Fruit fly (Drosophila melanogaster) whole organism, wandering third instar larva: ENCODE measurements around the gene Saysd1.
A peak's percentile ranks its signal among the peaks of the same experiment; 100 is the strongest.

Experiments used
- CG32264 ChIP-seq: fragments of 200-800 bp; sonication (Bioruptor generic); optimal IDR thresholded peaks from 2 replicates; lab custom pipeline; 2016; ENCODE audit warnings: missing biosample characterization, missing genetic modification characterization
- CrebA ChIP-seq: fragments of 200-800 bp; sonication (Bioruptor generic); optimal IDR thresholded peaks from 2 replicates; lab custom pipeline; 2016; ENCODE audit warnings: missing biosample characterization, mild to moderate bottlenecking, missing genetic modification characterization, borderline replicate concordance
- Dfd ChIP-seq: fragments of >200 bp; optimal IDR thresholded peaks from 2 replicates; lab custom pipeline; 2017; ENCODE audit warnings: missing biosample characterization, missing genetic modification characterization
- GATAd ChIP-seq: sonication (Bioruptor generic); optimal IDR thresholded peaks from 2 replicates; lab custom pipeline; 2016; ENCODE audit warnings: missing biosample characterization, missing genetic modification characterization
- Mio ChIP-seq: sonication (Bioruptor generic); optimal IDR thresholded peaks from 2 replicates; lab custom pipeline; 2016; ENCODE audit warnings: missing biosample characterization, missing genetic modification characterization
- OdsH ChIP-seq: fragments of 200-800 bp; sonication (Bioruptor generic); optimal IDR thresholded peaks from 2 replicates; lab custom pipeline; 2016; ENCODE audit warnings: missing biosample characterization, mild to moderate bottlenecking, missing genetic modification characterization
- br ChIP-seq: fragments of 200-800 bp; sonication (Bioruptor generic); optimal IDR thresholded peaks from 2 replicates; lab custom pipeline; 2016; ENCODE audit warnings: missing biosample characterization, missing genetic modification characterization
- brk ChIP-seq: fragments of 200-800 bp; sonication (Bioruptor generic); optimal IDR thresholded peaks from 2 replicates; lab custom pipeline; 2016; ENCODE audit warnings: missing biosample characterization, mild to moderate bottlenecking, missing genetic modification characterization
- fru ChIP-seq: fragments of 200-800 bp; sonication (Bioruptor generic); optimal IDR thresholded peaks from 3 replicates; lab custom pipeline; 2016; ENCODE audit warnings: missing biosample characterization, mild to moderate bottlenecking, missing genetic modification characterization
- pan ChIP-seq: fragments of >200 bp; optimal IDR thresholded peaks from 2 replicates; lab custom pipeline; 2017
- psq ChIP-seq: fragments of 200-800 bp; sonication (Bioruptor generic); optimal IDR thresholded peaks from 3 replicates; lab custom pipeline; 2017; ENCODE audit warnings: missing biosample characterization, mild to moderate bottlenecking, missing genetic modification characterization, moderate library complexity
- usp ChIP-seq: fragments of >200 bp; optimal IDR thresholded peaks from 2 replicates; lab custom pipeline; 2017; ENCODE audit warnings: missing biosample characterization, missing genetic modification characterization
- woc ChIP-seq: sonication (Bioruptor generic); optimal IDR thresholded peaks from 2 replicates; lab custom pipeline; 2016; ENCODE audit warnings: missing biosample characterization, mild to moderate bottlenecking, missing genetic modification characterization

dm6 chr3R:25167407-25168191 is 47.4 kb downstream of the Saysd1 start:
- no peak for TF ChIP-seq brk
- no peak for TF ChIP-seq woc
- TF ChIP-seq Dfd: no peak
- no peak for TF ChIP-seq pan (lab: Kevin White, UChicago)
- no peak for TF ChIP-seq CG32264 (GFP tag; lab: Kevin White, UChicago)
- no peak for TF ChIP-seq psq (GFP tag; lab: Kevin White, UChicago)
- TF ChIP-seq CrebA (GFP tag; lab: Kevin White, UChicago): no peak
- no peak for TF ChIP-seq OdsH (GFP tag; lab: Kevin White, UChicago)
- no peak for TF ChIP-seq Mio
- TF ChIP-seq usp: no peak
- TF ChIP-seq GATAd: no peak
- TF ChIP-seq br: no peak
- peak; percentile 21 for TF ChIP-seq fru
